Worm (Caenorhabditis elegans): ENCODE data around the gene F26C11.3.
A peak's percentile ranks its signal among the peaks of the same experiment; 100 is the strongest.

F26C11.3 gene

ce11 chrII:9938877-9939276 lies 24.0 kb upstream of the F26C11.3 start, which contains the start of the genes C05C10.7 and C05C10.5 (continued):
- TF ChIP-seq D2030.7 (GFP tag; IDR thresholded peaks at IDR 0.05): peak; percentile 90
- no peak for TF ChIP-seq ztf-28 (GFP tag; IDR thresholded peaks at IDR 0.05)
- TF ChIP-seq bed-1 (GFP tag; IDR thresholded peaks at IDR 0.05): no peak
- TF ChIP-seq ztf-26 (tag; optimal IDR thresholded peaks at IDR 0.05): no peak
- TF ChIP-seq nhr-27 (tag; optimal IDR thresholded peaks at IDR 0.05): no peak
- TF ChIP-seq bed-2 (GFP tag; IDR thresholded peaks at IDR 0.05): no peak
- TF ChIP-seq ztf-22 (GFP tag; optimal IDR thresholded peaks at IDR 0.05): no peak
- TF ChIP-seq nhr-179 (tag; optimal IDR thresholded peaks at IDR 0.05): no peak
- TF ChIP-seq pbrm-1 (GFP tag; IDR thresholded peaks at IDR 0.05): no peak
- no peak for TF ChIP-seq T26A5.8 (tag; optimal IDR thresholded peaks at IDR 0.05)
- TF ChIP-seq F49E8.2 (tag; optimal IDR thresholded peaks at IDR 0.05; ENCODE audit: insufficient read depth): no peak
- no peak for TF ChIP-seq egl-44 (GFP tag; IDR thresholded peaks at IDR 0.05)
- no peak for TF ChIP-seq aptf-3 (GFP tag; IDR thresholded peaks at IDR 0.05)
- TF ChIP-seq F23B12.7 (tag; optimal IDR thresholded peaks at IDR 0.05; ENCODE audit: insufficient read depth): no peak
- no peak for TF ChIP-seq akir-1 (GFP tag; optimal IDR thresholded peaks at IDR 0.05)
- no peak for TF ChIP-seq aptf-2 (GFP tag; conservative IDR thresholded peaks at IDR 0.05)
- no peak for TF ChIP-seq C06A6.2 (GFP tag; conservative IDR thresholded peaks at IDR 0.05)
- TF ChIP-seq F37B4.10 (GFP tag; IDR thresholded peaks at IDR 0.05): no peak
- no peak for TF ChIP-seq ets-4 (GFP tag; optimal IDR thresholded peaks at IDR 0.05)
- peak; percentile 78 for TF ChIP-seq lsl-1 (GFP tag; optimal IDR thresholded peaks at IDR 0.05)
- no peak for TF ChIP-seq die-1 (tag; optimal IDR thresholded peaks at IDR 0.05)
- peak; percentile 21 for TF ChIP-seq snpc-4 (GFP tag; optimal IDR thresholded peaks at IDR 0.05)
- TF ChIP-seq snpc-4 (tag; optimal IDR thresholded peaks at IDR 0.05): no peak
- TF ChIP-seq Y53G8AR.9 (GFP tag; conservative IDR thresholded peaks at IDR 0.05): 0 out of 2 replicates have a peak, but pooled peaks have one; percentile 38
- TF ChIP-seq ekl-4 (GFP tag; IDR thresholded peaks at IDR 0.05): peak; percentile 78
- TF ChIP-seq attf-3 (GFP tag; conservative IDR thresholded peaks at IDR 0.05): 0 out of 2 replicates have a peak, but pooled peaks have one; percentile 16
- no peak for TF ChIP-seq hlh-12 (tag; optimal IDR thresholded peaks at IDR 0.05)
- TF ChIP-seq tbp1 (GFP tag; optimal IDR thresholded peaks at IDR 0.05): peak; percentile 42
- no peak for TF ChIP-seq nfya-1 (tag; optimal IDR thresholded peaks at IDR 0.05; ENCODE audit: borderline replicate concordance, insufficient read depth)
- TF ChIP-seq hmg-1.2 (GFP tag; IDR thresholded peaks at IDR 0.05): peak; percentile 43; the same call in 1 of the 2 replicates
- TF ChIP-seq lin-35 (GFP tag; optimal IDR thresholded peaks at IDR 0.05): peak in 1 of 3 experiments; percentile 57
- TF ChIP-seq F57C9.4 (tag; optimal IDR thresholded peaks at IDR 0.05): no peak
- TF ChIP-seq mes-4 (tag; optimal IDR thresholded peaks at IDR 0.05): no peak
- TF ChIP-seq B0019.2 (GFP tag; conservative IDR thresholded peaks at IDR 0.05): peak; percentile 86
- peak; percentile 93 for TF ChIP-seq madf-8 (GFP tag; conservative IDR thresholded peaks at IDR 0.05)
- TF ChIP-seq chd-7 (tag; optimal IDR thresholded peaks at IDR 0.05): no peak
- peak; percentile 62 for TF ChIP-seq tlf-1 (GFP tag; optimal IDR thresholded peaks at IDR 0.05)

- TF ChIP-seq ceh-27 (GFP tag; optimal IDR thresholded peaks at IDR 0.05) (peak; percentile 3), pha-4 (tag; optimal IDR thresholded peaks at IDR 0.05) (peak; percentile 40), akir-1 (GFP tag; optimal IDR thresholded peaks at IDR 0.05) (no peak), madf-6 (GFP tag; IDR thresholded peaks at IDR 0.05) (0 out of 2 replicates have a peak, but pooled peaks have one; percentile 7), Y56A3A.18 (GFP tag; IDR thresholded peaks at IDR 0.05) (no peak), egrh-3 (GFP tag; IDR thresholded peaks at IDR 0.05) (no peak), tbx-9 (tag; optimal IDR thresholded peaks at IDR 0.05; ENCODE audit: borderline replicate concordance) (no peak), attf-5 (GFP tag; optimal IDR thresholded peaks at IDR 0.05) (peak; percentile 67), ccch-3 (GFP tag; optimal IDR thresholded peaks at IDR 0.05) (no peak), rec-8 (tag; optimal IDR thresholded peaks at IDR 0.05) (no peak), F10E7.11 (tag; optimal IDR thresholded peaks at IDR 0.05) (no peak), hlh-26 (GFP tag; conservative IDR thresholded peaks at IDR 0.05) (no peak), atf-7 (tag; optimal IDR thresholded peaks at IDR 0.05) (no peak), C17E4.6 (GFP tag; IDR thresholded peaks at IDR 0.05) (0 out of 2 replicates have a peak, but pooled peaks have one; percentile 9)
Observed at ce11 chrII:9937611-9938010, 22.7 kb upstream of the F26C11.3 start.

Data from whole organism, young adult.